Worm (Caenorhabditis elegans) whole organism, L4 larva: ENCODE measurements around the gene dhhc-8.

Experiments
- F37D6.2 ChIP-seq: sonication (generic microtip); optimal IDR thresholded peaks from 2 replicates; lab custom pipeline; 2016; ENCODE audit warnings: mild to moderate bottlenecking, missing genetic modification characterization, missing compliant biosample characterization
- F44E2.7 ChIP-seq: fragments of 200-800 bp; sonication (Bioruptor generic); IDR thresholded peaks from 2 replicates; pipeline ENCODE4 v2.1.2; 2022; ENCODE audit warnings: missing genetic modification characterization, missing compliant biosample characterization
- F49E8.2 ChIP-seq: sonication (generic microtip); optimal IDR thresholded peaks from 2 replicates; lab custom pipeline; 2016; ENCODE audit warnings: missing compliant biosample characterization, mild to moderate bottlenecking, missing genetic modification characterization, borderline replicate concordance
- R02D3.7 ChIP-seq: fragments of 150-350 bp; sonication (generic microtip); optimal IDR thresholded peaks from 3 replicates; lab custom pipeline; 2014; ENCODE audit warnings: missing biosample characterization, missing genetic modification characterization
- Y105C5A.15 ChIP-seq: fragments of 200-800 bp; sonication (Bioruptor generic); IDR thresholded peaks from 2 replicates; pipeline ENCODE4 v1.3.6; 2022; ENCODE audit warnings: missing genetic modification characterization, missing compliant biosample characterization
- Y48G9A.11 ChIP-seq: fragments of 200-800 bp; sonication (Bioruptor generic); IDR thresholded peaks from 2 replicates; pipeline ENCODE4 v1.3.6; 2022; ENCODE audit warnings: missing genetic modification reagents, missing genetic modification characterization, missing compliant biosample characterization
- ZK546.5 ChIP-seq, 2 experiments: sonication (generic microtip); optimal IDR thresholded peaks; 2 replicates each; lab custom pipeline; 2017; ENCODE audit warnings: missing biosample characterization in 2 of 2, missing genetic modification characterization in 2 of 2
- aha-1 ChIP-seq: fragments of 150-350 bp; peaks from one replicate; lab custom pipeline; 2014; ENCODE audit warnings: missing biosample characterization, missing genetic modification characterization
- ama-1 ChIP-seq: fragments of 150-350 bp; optimal IDR thresholded peaks from 2 replicates; lab custom pipeline; 2014; ENCODE audit warnings: inconsistent platforms, mixed read lengths
- ceh-44 ChIP-seq: fragments of 200-800 bp; sonication (Bioruptor generic); IDR thresholded peaks from 2 replicates; pipeline ENCODE4 v1.3.6; 2022; ENCODE audit warnings: missing genetic modification reagents, missing genetic modification characterization, missing compliant biosample characterization
- ceh-82 ChIP-seq: sonication (generic microtip); optimal IDR thresholded peaks from 2 replicates; lab custom pipeline; 2017; ENCODE audit warnings: missing biosample characterization, missing genetic modification characterization
- dmd-6 ChIP-seq: fragments of 200-800 bp; sonication (Bioruptor generic); IDR thresholded peaks from 2 replicates; pipeline ENCODE4 v1.3.6; 2022; ENCODE audit warnings: missing genetic modification reagents, missing genetic modification characterization, missing compliant biosample characterization
- duxl-1 ChIP-seq: sonication (generic microtip); optimal IDR thresholded peaks from 2 replicates; lab custom pipeline; 2016; ENCODE audit warnings: mild to moderate bottlenecking, missing genetic modification characterization, moderate library complexity, missing compliant biosample characterization; ENCODE audit not compliant: poor library complexity
- dve-1 ChIP-seq: sonication (generic microtip); optimal IDR thresholded peaks from 2 replicates; lab custom pipeline; 2017; ENCODE audit warnings: antibody characterized with exemption, mild to moderate bottlenecking, missing genetic modification characterization, missing compliant biosample characterization; ENCODE audit not compliant: insufficient read depth
- egl-27 ChIP-seq: sonication (generic microtip); optimal IDR thresholded peaks from 3 replicates; lab custom pipeline; 2017; ENCODE audit warnings: missing biosample characterization, missing genetic modification reagents, missing genetic modification characterization
- fos-1 ChIP-seq: fragments of 150-350 bp; optimal IDR thresholded peaks from 2 replicates; lab custom pipeline; 2014; ENCODE audit warnings: missing biosample characterization, missing genetic modification characterization
- hlh-11 ChIP-seq: fragments of 200-800 bp; sonication (Bioruptor generic); optimal IDR thresholded peaks from 2 replicates; lab custom pipeline; 2018; ENCODE audit warnings: mild to moderate bottlenecking, missing genetic modification characterization, missing compliant biosample characterization
- lim-7 ChIP-seq: fragments of 200-800 bp; sonication (Bioruptor generic); IDR thresholded peaks from 2 replicates; pipeline ENCODE4 v1.3.6; 2022; ENCODE audit warnings: missing genetic modification characterization, missing compliant biosample characterization
- lin-15B ChIP-seq: fragments of 150-350 bp; sonication (generic microtip); optimal IDR thresholded peaks from 3 replicates; lab custom pipeline; 2014; ENCODE audit warnings: missing biosample characterization, missing genetic modification characterization
- lin-39 ChIP-seq: fragments of 150-350 bp; optimal IDR thresholded peaks from 2 replicates; lab custom pipeline; 2014; ENCODE audit warnings: missing biosample characterization, missing genetic modification reagents, missing genetic modification characterization
- lsy-2 ChIP-seq, 2 experiments: fragments of 150-350 bp in 1 of 2; sonication (generic microtip) in 1 of 2; optimal IDR thresholded peaks; 2 replicates each; lab custom pipeline; 2014 to 2017; ENCODE audit warnings: missing biosample characterization in 2 of 2, missing genetic modification characterization in 2 of 2
- madf-9 ChIP-seq: fragments of 200-800 bp; sonication (Bioruptor generic); conservative IDR thresholded peaks from 2 replicates; pipeline ENCODE4 v1.3.6; 2022; ENCODE audit warnings: missing genetic modification reagents, missing genetic modification characterization, missing compliant biosample characterization
- mdt-29 ChIP-seq: fragments of 200-800 bp; sonication (Bioruptor generic); IDR thresholded peaks from 2 replicates; pipeline ENCODE4 v1.3.6; 2022; ENCODE audit warnings: missing genetic modification reagents, missing genetic modification characterization, missing compliant biosample characterization
- mxl-3 ChIP-seq: fragments of 200-800 bp; sonication (Bioruptor generic); optimal IDR thresholded peaks from 2 replicates; lab custom pipeline; 2018; ENCODE audit warnings: mild to moderate bottlenecking, missing genetic modification characterization, missing compliant biosample characterization
- nhr-102 ChIP-seq: sonication (generic microtip); optimal IDR thresholded peaks from 2 replicates; lab custom pipeline; 2016; ENCODE audit warnings: mild to moderate bottlenecking, missing genetic modification characterization, moderate library complexity, missing compliant biosample characterization
- nhr-111 ChIP-seq: fragments of 200-800 bp; sonication (Bioruptor generic); optimal IDR thresholded peaks from 2 replicates; lab custom pipeline; 2018; ENCODE audit warnings: mild to moderate bottlenecking, missing genetic modification characterization, missing compliant biosample characterization
- nhr-237 ChIP-seq: sonication (generic microtip); optimal IDR thresholded peaks from 2 replicates; lab custom pipeline; 2017; ENCODE audit warnings: missing biosample characterization, missing genetic modification characterization
- nhr-25 ChIP-seq: sonication (generic microtip); optimal IDR thresholded peaks from 2 replicates; lab custom pipeline; 2017; ENCODE audit warnings: missing genetic modification characterization, mild to moderate bottlenecking, missing compliant biosample characterization, antibody characterized with exemption, moderate library complexity, borderline replicate concordance; ENCODE audit not compliant: insufficient read depth
- nhr-28 ChIP-seq: fragments of 150-350 bp; optimal IDR thresholded peaks from 2 replicates; lab custom pipeline; 2014; ENCODE audit warnings: missing biosample characterization, missing genetic modification characterization
- nhr-41 ChIP-seq: fragments of 200-800 bp; sonication (Bioruptor generic); IDR thresholded peaks from 2 replicates; pipeline ENCODE4 v1.3.6; 2022; ENCODE audit warnings: missing genetic modification reagents, missing genetic modification characterization, missing compliant biosample characterization
- php-3 ChIP-seq: fragments of 200-800 bp; sonication (Bioruptor generic); IDR thresholded peaks from 2 replicates; pipeline ENCODE4 v1.3.6; 2022; ENCODE audit warnings: missing genetic modification reagents, missing genetic modification characterization, missing compliant biosample characterization
- set-16 ChIP-seq: fragments of 200-800 bp; sonication (Bioruptor generic); IDR thresholded peaks from 2 replicates; pipeline ENCODE4 v1.3.6; 2022; ENCODE audit warnings: missing genetic modification reagents, missing genetic modification characterization, missing compliant biosample characterization
- tra-1 ChIP-seq: fragments of 200-800 bp; sonication (Bioruptor generic); IDR thresholded peaks from 2 replicates; pipeline ENCODE4 v1.3.6; 2022; ENCODE audit warnings: missing genetic modification reagents, missing genetic modification characterization, missing compliant biosample characterization
- unc-130 ChIP-seq: sonication (generic microtip); optimal IDR thresholded peaks from 2 replicates; lab custom pipeline; 2016; ENCODE audit warnings: missing genetic modification reagents, missing genetic modification characterization, missing compliant biosample characterization
- vab-7 ChIP-seq: fragments of 200-800 bp; sonication (Bioruptor generic); IDR thresholded peaks from 2 replicates; pipeline ENCODE4 v1.3.6; 2022; ENCODE audit warnings: missing genetic modification reagents, missing genetic modification characterization, missing compliant biosample characterization
- zag-1 ChIP-seq: fragments of 150-350 bp; optimal IDR thresholded peaks from 2 replicates; lab custom pipeline; 2014; ENCODE audit warnings: missing biosample characterization, missing genetic modification characterization
- ztf-7 ChIP-seq: fragments of 150-350 bp; optimal IDR thresholded peaks from 2 replicates; lab custom pipeline; 2014; ENCODE audit warnings: missing biosample characterization, missing genetic modification characterization

Gene dhhc-8

DNA sequence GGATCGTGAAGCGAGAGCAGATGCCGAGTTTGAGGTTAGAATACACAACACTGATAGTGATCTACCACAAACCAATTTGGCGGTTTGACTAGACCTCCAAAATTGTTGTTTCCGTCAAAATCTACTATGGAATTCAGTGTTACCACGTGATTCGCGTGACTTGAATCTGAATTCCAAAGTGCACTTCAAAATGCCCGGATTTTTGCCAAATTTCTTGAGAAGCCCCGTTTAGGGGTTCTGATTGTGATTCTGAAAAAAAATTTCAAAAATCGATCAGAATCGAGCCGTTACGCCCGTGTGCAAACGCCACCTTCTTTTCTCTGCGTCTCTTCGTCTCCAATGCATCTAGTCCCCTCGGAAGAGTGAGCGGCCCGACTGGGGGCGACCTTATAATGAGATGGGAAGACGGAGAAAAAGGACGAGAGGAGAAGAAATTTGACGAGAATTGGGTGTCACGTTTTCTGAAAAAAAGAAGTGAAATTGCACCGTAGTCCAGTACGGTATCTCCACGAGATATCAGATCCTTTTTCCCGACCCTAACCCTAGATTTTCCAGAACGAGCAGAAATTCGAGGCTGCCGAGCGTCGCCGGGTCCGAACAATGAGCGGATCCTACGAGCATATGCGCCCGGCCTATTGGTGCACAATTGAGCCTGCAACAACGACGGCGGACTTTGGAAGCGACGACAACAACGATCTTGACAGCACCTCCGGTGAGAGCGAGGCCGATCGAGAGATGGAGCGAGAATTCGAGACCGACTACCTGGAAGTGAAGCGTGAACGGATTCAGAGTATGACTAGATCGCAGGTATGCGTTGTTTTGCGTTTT, 35.8 kb upstream of the dhhc-8 start (continued):
- TF ChIP-seq dve-1 (tag; lab: Kevin White, UChicago): peak; percentile 11

DNA sequence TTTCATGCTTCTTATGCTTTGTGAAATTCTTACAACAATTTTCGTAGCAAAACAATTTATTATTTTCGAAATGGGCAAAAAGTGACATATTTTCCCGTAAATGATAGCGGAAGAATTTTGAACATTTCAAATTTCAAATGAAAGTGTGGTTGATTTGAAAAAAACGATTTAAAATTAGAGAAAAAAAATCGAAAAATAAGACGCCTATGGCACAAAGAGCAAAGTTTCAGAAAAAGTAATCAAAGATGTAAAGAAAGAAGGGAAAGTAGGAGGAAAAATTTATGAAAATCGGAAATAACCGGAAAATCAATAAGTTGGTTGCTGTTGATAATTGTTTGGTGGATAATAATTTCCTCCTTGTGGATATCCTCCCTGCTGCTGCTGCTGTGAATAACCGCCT, 20.0 kb upstream of the dhhc-8 start:
- TF ChIP-seq aha-1: peak; percentile 91
- no peak for TF ChIP-seq egl-27 (tag; lab: Kevin White, UChicago)
- no peak for TF ChIP-seq ZK546.5 (tag; optimal IDR thresholded peaks at IDR 0.05; lab: Kevin White, UChicago)
- TF ChIP-seq F49E8.2 (tag; lab: Kevin White, UChicago): no peak
- no peak for TF ChIP-seq madf-9 (GFP tag; lab: Robert Waterston, UW)
- no peak for TF ChIP-seq hlh-11 (tag; lab: Kevin White, UChicago)
- no peak for TF ChIP-seq F37D6.2

DNA sequence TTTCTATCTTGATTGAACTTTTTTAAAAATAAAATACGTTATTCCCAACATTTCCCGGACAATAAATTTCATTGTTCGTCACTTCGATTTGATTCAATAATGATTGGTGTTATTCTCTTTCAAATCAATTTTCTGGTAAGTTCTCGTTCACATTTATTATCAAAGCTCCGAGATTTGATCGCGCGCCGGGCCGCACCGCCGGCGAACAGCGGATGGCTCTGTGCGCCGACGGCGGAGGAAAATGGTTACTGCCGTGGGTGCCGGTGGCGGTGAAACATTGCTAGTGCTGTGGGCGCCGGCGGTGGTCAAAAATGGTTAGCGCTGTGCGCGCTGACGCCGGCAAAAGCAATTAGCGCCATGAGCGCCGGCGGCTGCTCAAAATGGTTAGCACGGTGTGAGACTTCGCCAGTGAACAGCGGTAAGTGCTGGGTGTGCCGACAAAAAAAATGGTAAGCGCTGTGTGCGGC, 16.3 kb upstream of the dhhc-8 start, which contains the start of gene Y39E4B.13:
Gene Y39E4B.13 (plus strand): TSS at position 51 of the 467 bp plus-strand sequence.
- TF ChIP-seq nhr-25: no peak
- no peak for TF ChIP-seq duxl-1 (tag; lab: Kevin White, UChicago)
- peak; percentile 80 for TF ChIP-seq set-16 (GFP tag; lab: Robert Waterston, UW)

DNA sequence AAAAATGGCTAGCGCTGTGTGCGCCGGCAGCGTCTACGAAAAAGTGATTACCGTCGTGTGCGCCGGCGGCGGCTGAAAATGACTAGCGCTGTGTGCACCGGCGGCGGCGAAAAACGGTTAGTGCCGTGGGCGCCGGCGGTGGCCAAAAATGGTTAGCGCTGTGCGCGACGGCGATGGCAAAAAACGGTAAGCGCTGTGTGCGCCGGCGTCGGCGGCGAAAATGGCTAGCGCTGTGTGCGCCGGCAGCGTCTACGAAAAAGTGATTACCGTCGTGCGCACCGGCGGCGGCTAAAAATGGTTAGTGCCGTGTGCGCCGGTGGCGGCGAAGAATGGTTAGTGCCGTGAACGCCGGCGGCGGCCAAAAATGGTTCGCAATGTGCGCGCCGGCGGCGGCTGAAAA, 15.1 kb upstream of the dhhc-8 start:
- TF ChIP-seq F44E2.7 (GFP tag; lab: Robert Waterston, UW) (no peak), set-16 (GFP tag; lab: Robert Waterston, UW) (peak; percentile 83)

DNA sequence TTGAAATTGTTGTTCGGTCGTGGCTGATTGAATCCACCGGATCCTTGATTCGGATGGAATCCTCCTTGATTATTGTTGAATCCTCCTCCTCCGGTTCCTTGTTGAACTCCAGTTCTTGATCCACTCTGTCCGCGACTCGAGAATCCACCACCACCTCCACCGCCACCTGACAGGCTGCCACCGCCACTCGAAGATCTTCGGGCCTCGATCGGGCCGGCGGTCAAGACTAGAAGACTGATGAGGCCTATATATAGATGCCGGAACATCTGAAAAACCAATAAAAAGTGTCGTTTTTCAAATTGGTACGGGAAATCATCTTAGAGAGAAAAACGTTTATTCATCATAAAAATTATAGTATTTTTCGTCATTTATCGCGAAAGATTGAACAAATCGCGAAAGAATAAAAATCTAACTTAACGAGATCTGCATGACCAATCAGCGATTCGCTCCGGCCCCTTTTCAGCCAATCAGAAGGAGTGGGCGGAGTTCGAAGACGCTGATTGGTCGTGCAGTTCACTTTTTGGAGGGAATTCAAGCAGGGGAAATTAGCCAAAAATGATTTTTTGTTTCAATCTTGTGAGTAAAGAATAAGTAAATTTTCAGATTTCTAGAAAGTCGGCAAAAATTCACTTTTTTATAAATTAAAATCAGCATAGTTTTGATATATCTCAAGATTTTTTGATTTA, 8.1 kb upstream of the dhhc-8 start, which contains the start of gene pqn-83:
Gene pqn-83 (minus strand): TSS at position 272 of the 686 bp plus-strand sequence.
- TF ChIP-seq aha-1: peak; percentile 72
- peak; percentile 67; the same call in 1 of the 2 replicates for TF ChIP-seq set-16 (GFP tag; lab: Robert Waterston, UW)
- no peak for TF ChIP-seq ceh-44 (GFP tag; lab: Robert Waterston, UW)
- TF ChIP-seq, all 104 proteins: peak for 2

DNA sequence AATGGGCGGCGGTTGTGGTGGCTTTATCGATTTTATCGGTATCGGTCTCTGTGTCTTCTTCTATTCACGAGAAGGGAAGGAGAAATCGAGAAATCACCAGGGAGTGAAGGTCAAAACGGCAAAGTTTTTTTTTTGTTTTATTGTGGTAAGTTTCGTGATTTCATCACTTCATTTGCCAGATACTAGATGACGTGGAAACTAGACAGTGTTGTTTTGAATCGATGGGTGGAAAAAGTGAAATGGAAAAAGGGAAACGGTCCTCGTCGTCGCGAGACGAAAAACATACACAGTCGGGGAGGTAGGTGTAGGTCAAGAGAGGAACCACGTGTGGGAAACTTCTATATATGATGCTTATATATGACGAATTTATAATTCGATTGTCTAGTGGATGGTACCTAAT, 6.3 kb upstream of the dhhc-8 start:
- no peak for TF ChIP-seq nhr-102 (tag; lab: Kevin White, UChicago)
- 0 out of 2 replicates have a peak, but pooled peaks have one; percentile 29 for TF ChIP-seq tra-1 (GFP tag; lab: Robert Waterston, UW)
- TF ChIP-seq lin-15B (tag; lab: Kevin White, UChicago): no peak
- TF ChIP-seq php-3 (GFP tag; lab: Robert Waterston, UW): no peak
- no peak for TF ChIP-seq nhr-41 (GFP tag; lab: Robert Waterston, UW)
- peak; percentile 20 for TF ChIP-seq mxl-3
- no peak for TF ChIP-seq mdt-29 (GFP tag; lab: Robert Waterston, UW)
- no peak for TF ChIP-seq dmd-6
- peak; percentile 61 for TF ChIP-seq aha-1
- peak in 1 of 2 experiments; percentile 9 for TF ChIP-seq lsy-2 (tag; optimal IDR thresholded peaks at IDR 0.05; lab: Kevin White, UChicago)
- no peak for TF ChIP-seq lin-39
- TF ChIP-seq unc-130 (GFP tag; lab: Kevin White, UChicago): no peak
- TF ChIP-seq vab-7 (GFP tag; lab: Robert Waterston, UW): no peak
- no peak for TF ChIP-seq nhr-237
- TF ChIP-seq nhr-111 (GFP tag; lab: Kevin White, UChicago): no peak
- TF ChIP-seq lim-7 (GFP tag; lab: Robert Waterston, UW): no peak
- no peak for TF ChIP-seq Y48G9A.11 (GFP tag; lab: Robert Waterston, UW)
- no peak for TF ChIP-seq R02D3.7 (tag; lab: Kevin White, UChicago)
- no peak for TF ChIP-seq zag-1 (tag; lab: Kevin White, UChicago)
- TF ChIP-seq ama-1: no peak
- TF ChIP-seq ztf-7: no peak
- peak; percentile 20 for TF ChIP-seq hlh-11 (tag; lab: Kevin White, UChicago)
- TF ChIP-seq ceh-82: no peak
- TF ChIP-seq nhr-25: peak; percentile 44
- TF ChIP-seq Y105C5A.15 (GFP tag; lab: Robert Waterston, UW): no peak
- TF ChIP-seq set-16 (GFP tag; lab: Robert Waterston, UW): no peak
- TF ChIP-seq madf-9 (GFP tag; lab: Robert Waterston, UW): no peak
- TF ChIP-seq fos-1: no peak
- peak; percentile 25 for TF ChIP-seq nhr-28 (tag; lab: Kevin White, UChicago)
- no peak for TF ChIP-seq ZK546.5 (tag; optimal IDR thresholded peaks at IDR 0.05; lab: Kevin White, UChicago)
